Worm (Caenorhabditis elegans): ENCODE measurements around the gene fipr-20.
A peak's percentile ranks its signal among the peaks of the same experiment; 100 is the strongest.

The fipr-20 gene

ce11 chrIII:7497782-7498266 is 35.6 kb upstream of the fipr-20 start, which contains the start of gene cgh-1:
TSS of gene cgh-1 (minus strand) at chrIII:7497832.
- TF ChIP-seq nhr-77 (tag; optimal IDR thresholded peaks at IDR 0.05) (no peak), fos-1 (tag; optimal IDR thresholded peaks at IDR 0.05) (no peak)

ce11 chrIII:7495616-7496146 is 33.5 kb upstream of the fipr-20 start:
- TF ChIP-seq mbf-1 (tag; optimal IDR thresholded peaks at IDR 0.05) (no peak), C34F6.9 (tag; optimal IDR thresholded peaks at IDR 0.05) (no peak), lin-11 (tag; optimal IDR thresholded peaks at IDR 0.05) (no peak), ZK546.5 (tag; optimal IDR thresholded peaks at IDR 0.05) (no peak), ztf-4 (tag; optimal IDR thresholded peaks at IDR 0.05) (no peak), sem-4 (tag; optimal IDR thresholded peaks at IDR 0.05) (no peak), dmd-4 (tag; optimal IDR thresholded peaks at IDR 0.05) (no peak), nhr-11 (tag; optimal IDR thresholded peaks at IDR 0.05) (no peak), unc-62 (GFP tag; optimal IDR thresholded peaks at IDR 0.05) (no peak), R02D3.7 (tag; optimal IDR thresholded peaks at IDR 0.05) (no peak), elt-1 (tag; optimal IDR thresholded peaks at IDR 0.05) (no peak), nhr-25 (tag; optimal IDR thresholded peaks at IDR 0.05) (no peak), sma-3 (GFP tag; optimal IDR thresholded peaks at IDR 0.05) (no peak), nhr-12 (tag; optimal IDR thresholded peaks at IDR 0.05) (no peak), snpc-4 (tag; optimal IDR thresholded peaks at IDR 0.05) (no peak), nhr-10 (tag; optimal IDR thresholded peaks at IDR 0.05) (no peak), fos-1 (tag; optimal IDR thresholded peaks at IDR 0.05) (no peak), peb-1 (tag; optimal IDR thresholded peaks at IDR 0.05) (no peak), aly-2 (tag; optimal IDR thresholded peaks at IDR 0.05) (no peak)

- TF ChIP-seq lin-13 (GFP tag; optimal IDR thresholded peaks at IDR 0.05): no peak
- no peak for TF ChIP-seq mab-5 (tag; optimal IDR thresholded peaks at IDR 0.05)
- TF ChIP-seq unc-55 (GFP tag; optimal IDR thresholded peaks at IDR 0.05): no peak
- TF ChIP-seq egl-27 (tag; optimal IDR thresholded peaks at IDR 0.05): no peak
- no peak for TF ChIP-seq nhr-21 (tag; optimal IDR thresholded peaks at IDR 0.05)
- no peak for TF ChIP-seq nhr-237 (tag; optimal IDR thresholded peaks at IDR 0.05)
- TF ChIP-seq skn-1 (tag; optimal IDR thresholded peaks at IDR 0.05): no peak
- peak; percentile 53 for TF ChIP-seq blmp-1 (tag; optimal IDR thresholded peaks at IDR 0.05; ENCODE audit: insufficient read depth)
- no peak for TF ChIP-seq peb-1 (tag; optimal IDR thresholded peaks at IDR 0.05)
Measured at ce11 chrIII:7494850-7495314, 32.7 kb upstream of the fipr-20 start.

ce11 chrIII:7491931-7492330 is 29.7 kb upstream of the fipr-20 start:
- TF ChIP-seq egl-27 (tag; optimal IDR thresholded peaks at IDR 0.05) (no peak), nhr-21 (tag; optimal IDR thresholded peaks at IDR 0.05) (peak; percentile 1)

- TF ChIP-seq blmp-1 (tag; optimal IDR thresholded peaks at IDR 0.05; ENCODE audit: insufficient read depth) (peak; percentile 55), ztf-4 (tag; optimal IDR thresholded peaks at IDR 0.05) (no peak)
Measured at ce11 chrIII:7490061-7490460, 27.9 kb upstream of the fipr-20 start.

ce11 chrIII:7489055-7489534 is 26.9 kb upstream of the fipr-20 start, which contains the start of gene mup-4:
TSS of gene mup-4 (minus strand) at chrIII:7489105.
- TF ChIP-seq nhr-11 (tag; optimal IDR thresholded peaks at IDR 0.05) (no peak), fos-1 (tag; optimal IDR thresholded peaks at IDR 0.05) (peak; percentile 8), unc-39 (tag; optimal IDR thresholded peaks at IDR 0.05) (no peak), blmp-1 (tag; optimal IDR thresholded peaks at IDR 0.05; ENCODE audit: insufficient read depth) (peak; percentile 45), F13H6.1 (tag; optimal IDR thresholded peaks at IDR 0.05) (no peak), sma-3 (GFP tag; optimal IDR thresholded peaks at IDR 0.05) (peak; percentile 59), nhr-25 (tag; optimal IDR thresholded peaks at IDR 0.05) (peak; percentile 37)

- TF ChIP-seq gmeb-1 (tag; optimal IDR thresholded peaks at IDR 0.05) (no peak), C34F6.9 (tag; optimal IDR thresholded peaks at IDR 0.05) (no peak), unc-62 (GFP tag; optimal IDR thresholded peaks at IDR 0.05) (no peak), zag-1 (tag; optimal IDR thresholded peaks at IDR 0.05) (no peak), mdl-1 (tag; optimal IDR thresholded peaks at IDR 0.05) (no peak), fos-1 (tag; optimal IDR thresholded peaks at IDR 0.05) (peak; percentile 39), sma-3 (GFP tag; optimal IDR thresholded peaks at IDR 0.05) (peak; percentile 89), nhr-6 (tag; optimal IDR thresholded peaks at IDR 0.05) (peak; percentile 60), ceh-82 (tag; optimal IDR thresholded peaks at IDR 0.05) (no peak), nhr-23 (tag; optimal IDR thresholded peaks at IDR 0.05) (no peak), ama-1 (optimal IDR thresholded peaks at IDR 0.05) (no peak), crh-2 (tag; optimal IDR thresholded peaks at IDR 0.05) (peak; percentile 57), ztf-4 (tag; optimal IDR thresholded peaks at IDR 0.05) (no peak), peb-1 (tag; optimal IDR thresholded peaks at IDR 0.05) (no peak), mbf-1 (tag; optimal IDR thresholded peaks at IDR 0.05) (no peak), dmd-4 (tag; optimal IDR thresholded peaks at IDR 0.05) (no peak), skn-1 (tag; optimal IDR thresholded peaks at IDR 0.05) (no peak), nhr-21 (tag; optimal IDR thresholded peaks at IDR 0.05) (peak; percentile 47), unc-55 (GFP tag; optimal IDR thresholded peaks at IDR 0.05) (no peak), lsy-2 (tag; optimal IDR thresholded peaks at IDR 0.05) (no peak), nhr-237 (tag; optimal IDR thresholded peaks at IDR 0.05) (no peak), ZK546.5 (tag; optimal IDR thresholded peaks at IDR 0.05) (no peak)
Measured at ce11 chrIII:7488303-7488702, 26.1 kb upstream of the fipr-20 start.
